Worm (Caenorhabditis elegans): Measurements from ENCODE around the gene F26F4.9.

DNA sequence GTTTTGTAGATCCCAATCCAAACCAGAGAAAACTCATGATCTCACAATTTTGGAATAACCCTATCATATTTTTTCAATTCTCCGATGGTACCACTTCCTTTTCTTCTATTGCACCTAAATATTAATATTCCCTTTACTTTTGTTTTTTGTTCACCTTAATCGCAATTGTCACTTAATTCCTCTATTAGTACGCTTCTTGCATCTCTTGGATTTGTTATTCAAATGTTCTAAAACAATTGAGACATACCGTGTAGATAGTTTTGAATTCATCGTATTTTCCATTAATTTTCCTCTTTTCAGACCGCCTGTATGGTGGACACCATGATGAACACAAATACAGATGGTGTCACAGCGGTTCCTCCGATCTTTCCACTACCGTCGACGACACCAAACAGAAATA, 39.5 kb upstream of the F26F4.9 start, which contains the start of gene flh-2:
- no peak for TF ChIP-seq unc-62 (GFP tag; optimal IDR thresholded peaks at IDR 0.05)
- TF ChIP-seq nhr-28 (tag; optimal IDR thresholded peaks at IDR 0.05), result no peak
- no peak for TF ChIP-seq mls-2 (tag; optimal IDR thresholded peaks at IDR 0.05)
- no peak for TF ChIP-seq hlh-1 (tag; optimal IDR thresholded peaks at IDR 0.05)
- TF ChIP-seq tbx-8 (GFP tag; optimal IDR thresholded peaks at IDR 0.05), result no peak

Measured in whole organism, mixed stage, embryonic.